Worm (Caenorhabditis elegans): ENCODE results near the gene nlp-21.

ce11 chrIII:11389384-11389783 is 3.7 kb downstream of the nlp-21 start:
- TF ChIP-seq cog-1 (tag; optimal IDR thresholded peaks at IDR 0.05) = no peak
- TF ChIP-seq klf-2 (GFP tag; conservative IDR thresholded peaks at IDR 0.05) = no peak
- no peak for TF ChIP-seq ztf-23 (GFP tag; IDR thresholded peaks at IDR 0.05)
